Worm (Caenorhabditis elegans): ENCODE measurements around the gene sptl-1.

DNA sequence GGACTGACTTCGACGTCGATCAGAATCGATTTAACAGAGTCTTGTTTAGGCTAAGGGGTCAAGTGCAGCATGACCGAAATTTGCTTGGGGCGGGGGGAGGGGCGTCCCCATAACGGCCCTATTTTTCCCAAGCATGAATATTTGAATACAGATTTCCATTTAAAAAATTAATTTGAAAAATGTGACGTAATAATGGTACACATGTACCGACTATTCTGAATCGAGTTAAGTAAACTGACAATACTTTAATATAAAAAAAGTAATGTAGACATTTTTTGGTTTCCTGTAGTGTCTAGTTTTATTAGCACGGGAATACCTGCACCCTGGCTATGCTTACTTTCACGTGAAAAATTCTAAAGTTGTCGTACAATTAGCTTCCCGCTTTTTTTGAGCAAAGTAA is 35.3 kb downstream of the sptl-1 start:
- TF ChIP-seq med-1 (GFP tag; optimal IDR thresholded peaks at IDR 0.05; ENCODE audit: insufficient read depth) (no peak), ztf-29 (GFP tag; IDR thresholded peaks at IDR 0.05) (no peak), flt-1 (GFP tag; IDR thresholded peaks at IDR 0.05) (no peak), klf-2 (GFP tag; conservative IDR thresholded peaks at IDR 0.05) (no peak), cog-1 (tag; optimal IDR thresholded peaks at IDR 0.05) (no peak)

Data from whole organism, midembryonic.